Fruit fly (Drosophila melanogaster): ENCODE data around the gene Nle.

- TF ChIP-seq usp (GFP tag; optimal IDR thresholded peaks at IDR 0.05): no peak
- no peak for TF ChIP-seq CG8478 (optimal IDR thresholded peaks at IDR 0.05)
- TF ChIP-seq EcR (GFP tag; optimal IDR thresholded peaks at IDR 0.05): no peak
- TF ChIP-seq pan (optimal IDR thresholded peaks at IDR 0.05): no peak
- TF ChIP-seq psq (optimal IDR thresholded peaks at IDR 0.05): no peak
These were observed at the start of gene Nle, which contains the start of gene Sf3b1 for dm6 chr2L:568030-568429.

All from whole organism.